Worm (Caenorhabditis elegans): ENCODE measurements around the gene sdz-13.

Gene sdz-13

DNA sequence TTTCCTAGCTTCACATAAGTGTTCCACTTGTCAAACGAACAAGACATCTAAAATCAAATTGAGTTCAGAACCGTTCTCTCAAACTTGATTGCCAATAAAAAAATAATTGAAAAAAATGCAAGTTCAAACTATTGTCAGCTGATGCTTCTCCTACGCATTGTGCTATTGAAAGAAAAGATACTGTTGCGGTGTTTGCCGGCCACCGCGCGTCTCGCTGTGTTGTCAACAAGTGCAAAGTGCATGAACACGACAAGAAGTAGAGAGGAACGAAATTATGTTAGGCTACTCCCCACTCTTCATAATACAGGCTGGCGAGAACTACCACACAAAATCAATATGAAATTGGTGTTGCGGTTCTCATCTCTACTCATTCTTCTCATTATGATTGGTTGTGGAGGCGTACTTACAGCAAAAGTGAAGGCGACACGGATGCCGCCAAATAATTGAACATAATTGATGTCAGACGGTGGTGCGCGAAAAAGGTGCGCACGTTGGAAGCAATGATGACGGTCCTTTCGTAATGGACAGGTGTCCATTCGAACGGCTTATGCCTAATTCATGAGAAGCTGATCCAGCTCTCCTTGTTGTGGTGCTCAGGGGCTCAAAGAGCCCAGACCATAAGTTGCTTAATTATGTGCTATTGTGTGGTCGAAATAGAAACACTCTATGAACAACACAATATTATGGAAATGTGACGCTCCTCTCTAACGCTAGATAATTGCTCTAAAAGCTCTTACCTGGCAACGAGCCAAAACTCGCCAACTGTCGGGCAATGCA lies 11.9 kb downstream of the sdz-13 start:
- TF ChIP-seq dao-5 (tag; optimal IDR thresholded peaks at IDR 0.05) (no peak), him-1 (tag; optimal IDR thresholded peaks at IDR 0.05) (no peak), W03F9.2 (tag; optimal IDR thresholded peaks at IDR 0.05) (no peak)

- TF ChIP-seq him-1 (tag; optimal IDR thresholded peaks at IDR 0.05) (no peak), W03F9.2 (tag; optimal IDR thresholded peaks at IDR 0.05) (no peak), dao-5 (tag; optimal IDR thresholded peaks at IDR 0.05) (no peak)
These were observed 15.4 kb downstream of the sdz-13 start, which contains the start of gene nish-1 for ce11 chrIV:10864031-10864430. Gene nish-1, plus strand, starts transcription at chrIV:10864331.

ce11 chrIV:10861102-10861501 lies 18.3 kb downstream of the sdz-13 start, which contains the start of gene rbm-22:
Gene rbm-22, plus strand, starts transcription at chrIV:10861402.
- TF ChIP-seq him-1 (tag; optimal IDR thresholded peaks at IDR 0.05) (no peak), dao-5 (tag; optimal IDR thresholded peaks at IDR 0.05) (no peak), W03F9.2 (tag; optimal IDR thresholded peaks at IDR 0.05) (no peak)

- TF ChIP-seq dao-5 (tag; optimal IDR thresholded peaks at IDR 0.05) (no peak), him-1 (tag; optimal IDR thresholded peaks at IDR 0.05) (no peak), W03F9.2 (tag; optimal IDR thresholded peaks at IDR 0.05) (peak; percentile 31)
These were observed 21.0 kb downstream of the sdz-13 start, which contains the start of the genes T11G6.2 and hars-1 for ce11 chrIV:10858300-10859016. Gene T11G6.2, minus strand, starts transcription at chrIV:10858496. Gene hars-1, plus strand, starts transcription at chrIV:10858957.

DNA sequence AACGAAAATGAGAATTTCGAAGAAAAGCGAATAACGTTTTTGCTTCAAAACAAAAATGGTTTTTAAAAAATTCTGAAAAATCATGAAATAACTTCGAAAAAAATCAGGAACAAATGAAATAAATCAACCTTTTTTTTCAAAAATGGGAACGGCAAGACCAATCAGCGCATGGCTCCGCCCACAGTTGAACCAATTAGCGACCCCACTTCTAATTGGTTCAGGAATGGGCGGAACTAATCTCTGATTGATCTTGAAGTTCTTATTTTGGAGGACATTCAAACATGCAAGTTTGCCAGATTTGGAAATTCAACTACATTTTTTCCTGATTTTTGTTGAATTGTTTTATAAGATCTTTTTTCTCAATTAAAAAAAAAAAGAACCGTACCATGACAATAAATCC lies 23.5 kb downstream of the sdz-13 start:
- TF ChIP-seq him-1 (tag; optimal IDR thresholded peaks at IDR 0.05), result no peak
- no peak for TF ChIP-seq dao-5 (tag; optimal IDR thresholded peaks at IDR 0.05)
- no peak for TF ChIP-seq W03F9.2 (tag; optimal IDR thresholded peaks at IDR 0.05)

- TF ChIP-seq dao-5 (tag; optimal IDR thresholded peaks at IDR 0.05) (no peak), W03F9.2 (tag; optimal IDR thresholded peaks at IDR 0.05) (no peak), him-1 (tag; optimal IDR thresholded peaks at IDR 0.05) (no peak)
These were observed 24.4 kb downstream of the sdz-13 start, which contains the start of gene T11G6.3 for ce11 chrIV:10855049-10855448. Gene T11G6.3, minus strand, starts transcription at chrIV:10855237.

DNA sequence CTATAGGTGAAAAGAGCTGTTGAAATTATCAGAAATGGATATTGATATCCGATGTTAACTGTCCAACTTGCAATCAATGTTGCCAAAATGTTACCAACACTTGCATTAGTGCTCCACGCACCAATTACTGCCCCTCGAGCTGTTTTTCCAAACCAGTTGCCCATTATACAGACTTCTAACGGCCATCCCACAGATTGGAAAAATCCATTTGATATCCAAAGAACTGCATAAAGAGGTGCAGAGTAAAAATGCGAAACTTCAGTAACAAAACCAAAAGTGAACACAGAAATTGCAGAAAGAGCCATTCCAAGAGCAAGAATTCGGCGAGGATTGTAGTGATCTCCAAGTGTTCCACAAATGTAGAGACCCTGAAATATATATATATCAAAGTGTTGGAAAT lies 25.4 kb downstream of the sdz-13 start:
- TF ChIP-seq dao-5 (tag; optimal IDR thresholded peaks at IDR 0.05) (no peak), W03F9.2 (tag; optimal IDR thresholded peaks at IDR 0.05) (no peak), him-1 (tag; optimal IDR thresholded peaks at IDR 0.05) (no peak)

DNA sequence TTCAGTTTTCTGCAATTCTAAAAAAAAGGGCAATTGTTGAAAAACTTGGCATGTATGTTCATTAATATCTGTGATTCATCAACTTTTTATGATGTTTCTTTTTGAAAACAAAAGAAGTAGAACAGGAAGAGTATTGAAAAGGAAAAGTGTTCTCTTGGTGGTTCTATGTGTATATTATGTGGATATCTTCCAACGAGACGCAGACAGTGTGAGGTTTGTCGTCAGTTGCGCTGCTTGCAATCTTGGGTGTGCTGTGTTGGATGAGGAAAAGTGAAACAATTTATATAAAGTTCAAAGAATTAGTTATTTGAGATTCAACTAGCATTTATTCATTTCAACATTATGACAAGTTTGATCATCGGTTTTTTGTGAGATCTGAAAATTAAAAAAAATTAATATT lies 27.0 kb downstream of the sdz-13 start:
- TF ChIP-seq him-1 (tag; optimal IDR thresholded peaks at IDR 0.05), result no peak
- no peak for TF ChIP-seq W03F9.2 (tag; optimal IDR thresholded peaks at IDR 0.05)
- no peak for TF ChIP-seq dao-5 (tag; optimal IDR thresholded peaks at IDR 0.05)

DNA sequence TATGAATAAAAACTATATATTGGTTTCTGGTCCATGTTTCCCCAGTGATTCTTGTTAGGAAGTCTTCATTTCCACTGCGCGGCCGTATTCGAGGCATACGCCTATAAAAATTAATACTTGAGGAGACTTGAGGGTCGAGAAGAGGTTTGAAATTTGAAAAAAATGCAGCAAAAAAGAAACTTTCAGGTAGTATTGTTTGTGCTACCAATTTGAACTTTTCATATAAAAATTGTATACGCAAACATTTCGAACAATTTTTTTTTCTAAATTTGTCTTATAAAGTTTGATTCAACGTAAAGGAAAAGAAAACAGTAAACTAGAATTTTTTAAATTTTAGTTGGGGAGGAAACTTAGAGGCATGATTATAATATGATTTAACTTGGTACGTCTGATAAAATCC lies 27.6 kb downstream of the sdz-13 start, which contains the start of gene T11G6.4:
Gene T11G6.4, minus strand, starts transcription at position 101 of the 400 bp plus-strand sequence.
- TF ChIP-seq dao-5 (tag; optimal IDR thresholded peaks at IDR 0.05) (no peak), him-1 (tag; optimal IDR thresholded peaks at IDR 0.05) (no peak), W03F9.2 (tag; optimal IDR thresholded peaks at IDR 0.05) (no peak)

DNA sequence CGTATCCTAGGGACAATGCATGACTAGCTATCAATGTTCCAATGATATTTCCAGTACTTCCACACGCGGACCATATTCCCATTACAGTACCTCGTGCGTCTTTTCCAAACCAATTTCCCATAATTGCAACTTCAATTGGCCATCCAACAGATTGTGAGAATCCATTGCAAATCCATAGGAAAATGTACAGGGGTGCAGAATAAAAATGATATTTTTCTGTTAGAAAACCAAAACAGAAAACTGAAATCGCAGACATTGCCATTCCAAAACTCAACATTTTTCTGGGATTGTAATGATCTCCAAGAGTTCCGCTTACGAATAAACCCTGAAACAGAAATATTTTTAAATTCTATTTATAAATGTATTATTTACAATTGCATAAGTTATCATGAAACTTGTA lies 28.3 kb downstream of the sdz-13 start:
- TF ChIP-seq W03F9.2 (tag; optimal IDR thresholded peaks at IDR 0.05), result no peak
- no peak for TF ChIP-seq dao-5 (tag; optimal IDR thresholded peaks at IDR 0.05)
- TF ChIP-seq him-1 (tag; optimal IDR thresholded peaks at IDR 0.05), result no peak

DNA sequence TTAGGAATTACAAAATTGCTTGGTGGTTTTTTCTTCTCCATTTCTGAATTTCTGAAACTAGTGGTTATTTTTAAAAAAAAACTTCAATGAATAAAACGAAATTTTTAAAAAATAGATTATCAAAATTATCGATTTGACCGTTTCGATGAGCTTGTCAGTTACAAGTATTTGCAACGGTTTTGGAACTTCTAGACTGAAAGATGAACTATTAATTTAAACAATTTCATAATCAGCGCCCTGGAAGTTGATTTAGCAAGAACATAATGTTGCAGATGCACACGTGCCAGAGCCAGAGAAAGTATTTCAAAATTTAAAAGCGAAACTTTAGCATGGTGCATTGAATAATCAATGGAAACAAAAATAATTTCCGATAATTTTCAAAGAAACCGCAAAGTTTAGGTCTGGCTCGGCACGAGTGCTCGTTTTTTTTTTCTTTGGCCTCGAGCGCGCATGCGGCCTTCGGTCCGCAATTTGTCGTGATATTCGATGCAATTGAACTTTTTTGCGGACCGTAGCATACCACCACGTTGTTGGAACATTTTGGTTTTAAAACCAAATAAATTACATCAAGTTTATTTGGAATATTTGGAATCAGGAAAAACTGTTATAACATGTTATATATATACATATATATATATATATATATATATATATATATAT lies 36.6 kb downstream of the sdz-13 start, which contains the start of gene T11G6.5:
Gene T11G6.5, minus strand, starts transcription at position 51 of the 660 bp plus-strand sequence.
- TF ChIP-seq him-1 (tag; optimal IDR thresholded peaks at IDR 0.05) (no peak), W03F9.2 (tag; optimal IDR thresholded peaks at IDR 0.05) (no peak), dao-5 (tag; optimal IDR thresholded peaks at IDR 0.05) (no peak)

- TF ChIP-seq him-1 (tag; optimal IDR thresholded peaks at IDR 0.05) (no peak), W03F9.2 (tag; optimal IDR thresholded peaks at IDR 0.05) (no peak), dao-5 (tag; optimal IDR thresholded peaks at IDR 0.05) (no peak)
These were observed 37.2 kb downstream of the sdz-13 start for ce11 chrIV:10842232-10842631.

- TF ChIP-seq him-1 (tag; optimal IDR thresholded peaks at IDR 0.05) (no peak), W03F9.2 (tag; optimal IDR thresholded peaks at IDR 0.05) (no peak), dao-5 (tag; optimal IDR thresholded peaks at IDR 0.05) (no peak)
These were observed 47.3 kb downstream of the sdz-13 start, which contains the start of gene best-15 for ce11 chrIV:10832148-10832547. Gene best-15, minus strand, starts transcription at chrIV:10832248.

All from whole organism, L4/young adult.